Worm (Caenorhabditis elegans): ENCODE results near the gene gly-6.
A peak's percentile ranks its signal among the peaks of the same experiment; 100 is the strongest.

The gly-6 gene

ce11 chrIII:4359900-4360299, 28.9 kb upstream of the gly-6 start:
- TF ChIP-seq hlh-1 (tag; optimal IDR thresholded peaks at IDR 0.05) = peak; percentile 89
- no peak for TF ChIP-seq blmp-1 (tag; optimal IDR thresholded peaks at IDR 0.05)
- TF ChIP-seq bed-3 (GFP tag; optimal IDR thresholded peaks at IDR 0.05) = no peak
- no peak for TF ChIP-seq lsy-2 (tag; optimal IDR thresholded peaks at IDR 0.05)
- no peak for TF ChIP-seq elt-3 (tag; optimal IDR thresholded peaks at IDR 0.05)
- TF ChIP-seq ceh-83 (GFP tag; optimal IDR thresholded peaks at IDR 0.05) = no peak
- TF ChIP-seq unc-62 (GFP tag; optimal IDR thresholded peaks at IDR 0.05) = peak; percentile 71
- no peak for TF ChIP-seq nhr-237 (tag; optimal IDR thresholded peaks at IDR 0.05)

- TF ChIP-seq hlh-1 (tag; optimal IDR thresholded peaks at IDR 0.05) (peak; percentile 80), zip-8 (tag; optimal IDR thresholded peaks at IDR 0.05) (no peak)
Measured at ce11 chrIII:4359208-4359607, 28.2 kb upstream of the gly-6 start.

ce11 chrIII:4358345-4358744, 27.3 kb upstream of the gly-6 start:
- TF ChIP-seq unc-62 (GFP tag; optimal IDR thresholded peaks at IDR 0.05) (peak; percentile 98), cnd-1 (tag; optimal IDR thresholded peaks at IDR 0.05) (no peak), hlh-1 (tag; optimal IDR thresholded peaks at IDR 0.05) (peak; percentile 96), M03D4.4 (tag; optimal IDR thresholded peaks at IDR 0.05) (no peak), mab-5 (tag; optimal IDR thresholded peaks at IDR 0.05) (peak; percentile 89), unc-120 (tag; optimal IDR thresholded peaks at IDR 0.05; ENCODE audit: poor library complexity, severe bottlenecking) (peak; percentile 31)

ce11 chrIII:4357438-4357837, 26.4 kb upstream of the gly-6 start:
- TF ChIP-seq nhr-28 (tag; optimal IDR thresholded peaks at IDR 0.05) (no peak), unc-62 (GFP tag; optimal IDR thresholded peaks at IDR 0.05) (peak; percentile 33)

ce11 chrIII:4356384-4356783, 25.4 kb upstream of the gly-6 start, which contains the start of gene mnp-1:
Gene mnp-1, plus strand, starts transcription at chrIII:4356594.
- TF ChIP-seq ham-2 (GFP tag; optimal IDR thresholded peaks at IDR 0.05) (no peak), ceh-83 (GFP tag; optimal IDR thresholded peaks at IDR 0.05) (no peak), lin-32 (GFP tag; optimal IDR thresholded peaks at IDR 0.05) (no peak), unc-39 (tag; optimal IDR thresholded peaks at IDR 0.05) (peak; percentile 32), sem-2 (GFP tag; optimal IDR thresholded peaks at IDR 0.05) (no peak), nhr-2 (tag; optimal IDR thresholded peaks at IDR 0.05) (no peak), flh-1 (GFP tag; optimal IDR thresholded peaks at IDR 0.05) (no peak), M03D4.4 (tag; optimal IDR thresholded peaks at IDR 0.05) (no peak), nhr-28 (tag; optimal IDR thresholded peaks at IDR 0.05) (no peak), lsy-2 (tag; optimal IDR thresholded peaks at IDR 0.05) (no peak), mab-5 (tag; optimal IDR thresholded peaks at IDR 0.05) (no peak), blmp-1 (tag; optimal IDR thresholded peaks at IDR 0.05) (no peak), snpc-4 (tag; optimal IDR thresholded peaks at IDR 0.05) (no peak), elt-3 (tag; optimal IDR thresholded peaks at IDR 0.05) (no peak), bed-3 (GFP tag; optimal IDR thresholded peaks at IDR 0.05) (no peak), hlh-1 (tag; optimal IDR thresholded peaks at IDR 0.05) (peak; percentile 38), tbx-8 (GFP tag; optimal IDR thresholded peaks at IDR 0.05) (no peak), zip-8 (tag; optimal IDR thresholded peaks at IDR 0.05) (peak; percentile 61), lin-13 (tag; optimal IDR thresholded peaks at IDR 0.05) (no peak), mls-2 (tag; optimal IDR thresholded peaks at IDR 0.05) (no peak), sptf-1 (tag; optimal IDR thresholded peaks at IDR 0.05) (no peak)

ce11 chrIII:4349799-4350198, 18.8 kb upstream of the gly-6 start, which contains the start of gene B0285.6:
Gene B0285.6, plus strand, starts transcription at chrIII:4350099.
- TF ChIP-seq snpc-4 (tag; optimal IDR thresholded peaks at IDR 0.05) (no peak), mls-2 (tag; optimal IDR thresholded peaks at IDR 0.05) (no peak), pha-4 (tag; optimal IDR thresholded peaks at IDR 0.05) (no peak), sptf-1 (tag; optimal IDR thresholded peaks at IDR 0.05) (no peak), elt-3 (tag; optimal IDR thresholded peaks at IDR 0.05) (no peak), unc-120 (tag; optimal IDR thresholded peaks at IDR 0.05; ENCODE audit: poor library complexity, severe bottlenecking) (no peak), ceh-83 (GFP tag; optimal IDR thresholded peaks at IDR 0.05) (no peak), lin-13 (tag; optimal IDR thresholded peaks at IDR 0.05) (no peak)

- TF ChIP-seq mab-5 (tag; optimal IDR thresholded peaks at IDR 0.05) = no peak
- no peak for TF ChIP-seq snpc-4 (tag; optimal IDR thresholded peaks at IDR 0.05)
- no peak for TF ChIP-seq ceh-43 (GFP tag; optimal IDR thresholded peaks at IDR 0.05)
- TF ChIP-seq unc-62 (GFP tag; optimal IDR thresholded peaks at IDR 0.05) = no peak
- no peak for TF ChIP-seq tbx-8 (GFP tag; optimal IDR thresholded peaks at IDR 0.05)
- no peak for TF ChIP-seq pha-4 (tag; optimal IDR thresholded peaks at IDR 0.05)
- TF ChIP-seq elt-1 (tag; optimal IDR thresholded peaks at IDR 0.05; ENCODE audit: borderline replicate concordance, insufficient read depth) = no peak
- no peak for TF ChIP-seq sem-2 (GFP tag; optimal IDR thresholded peaks at IDR 0.05)
- no peak for TF ChIP-seq nhr-28 (tag; optimal IDR thresholded peaks at IDR 0.05)
- no peak for TF ChIP-seq drap-1 (GFP tag; optimal IDR thresholded peaks at IDR 0.05)
- no peak for TF ChIP-seq mep-1 (tag; optimal IDR thresholded peaks at IDR 0.05)
- no peak for TF ChIP-seq mls-2 (tag; optimal IDR thresholded peaks at IDR 0.05)
- TF ChIP-seq ham-2 (GFP tag; optimal IDR thresholded peaks at IDR 0.05) = no peak
- no peak for TF ChIP-seq bed-3 (GFP tag; optimal IDR thresholded peaks at IDR 0.05)
- no peak for TF ChIP-seq ceh-39 (tag; optimal IDR thresholded peaks at IDR 0.05)
Measured at ce11 chrIII:4345034-4345433, 14.0 kb upstream of the gly-6 start, which contains the start of gene hse-5. Gene hse-5, plus strand, starts transcription at chrIII:4345334.
